Fruit fly (Drosophila melanogaster) Kc167 (cell line): ENCODE data around the gene CG7368.

Experiments
- Myc ChIP-seq: fragments of >200 bp; optimal IDR thresholded peaks from 2 replicates; lab custom pipeline; 2017; ENCODE audit warnings: missing external identifiers
- Sin3A ChIP-seq: fragments of >200 bp; optimal IDR thresholded peaks from 2 replicates; lab custom pipeline; 2018; ENCODE audit warnings: missing external identifiers
- h ChIP-seq: fragments of >200 bp; optimal IDR thresholded peaks from 3 replicates; lab custom pipeline; 2018; ENCODE audit warnings: missing external identifiers
- insv ChIP-seq: fragments of >200 bp; optimal IDR thresholded peaks from 3 replicates; lab custom pipeline; 2018; ENCODE audit warnings: missing external identifiers
- psq ChIP-seq: fragments of >200 bp; optimal IDR thresholded peaks from 2 replicates; lab custom pipeline; 2017; ENCODE audit warnings: missing external identifiers
- ttk ChIP-seq: sonication (Bioruptor generic); optimal IDR thresholded peaks from 2 replicates; lab custom pipeline; 2017; ENCODE audit warnings: missing external identifiers

The CG7368 gene

DNA sequence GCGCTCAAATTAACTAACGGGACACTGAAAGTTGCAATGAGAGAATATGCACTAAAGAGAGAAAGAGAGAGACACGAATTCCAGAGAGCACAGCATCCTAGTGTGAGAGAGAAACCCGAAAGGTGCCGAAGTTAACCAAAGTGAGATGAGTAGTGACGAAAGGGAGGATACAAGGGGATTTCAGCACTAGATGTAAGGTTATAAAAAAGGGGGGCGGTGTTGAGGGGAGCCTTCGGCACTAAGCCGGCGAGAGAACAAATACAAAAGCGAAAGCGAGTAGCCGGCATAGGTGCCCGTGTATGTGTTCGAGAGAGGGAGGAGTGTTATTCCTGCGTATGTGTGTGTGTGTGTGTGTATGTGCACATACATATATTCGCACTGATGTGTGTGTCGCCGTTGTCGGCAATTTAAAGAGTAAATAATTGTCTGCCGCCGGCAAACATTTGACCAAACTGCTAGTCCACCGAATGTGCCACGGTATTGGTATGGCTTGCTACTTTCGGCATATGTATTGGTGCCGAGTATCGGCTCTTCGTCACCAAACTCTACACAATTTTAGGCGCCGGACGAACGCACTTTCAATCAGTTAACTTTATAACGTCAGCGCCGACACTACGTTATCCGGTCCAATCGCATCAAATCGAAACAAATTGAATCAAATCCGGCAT lies at the start of gene CG7368:
CG7368 (plus strand) TSS at position 618 of the 668 bp plus-strand sequence.
- TF ChIP-seq insv (lab: Kevin White, UChicago), result no peak
- no peak for TF ChIP-seq Sin3A (lab: Kevin White, UChicago)
- TF ChIP-seq h (lab: Kevin White, UChicago), result no peak
- TF ChIP-seq psq (lab: Kevin White, UChicago), result no peak
- TF ChIP-seq Myc, result no peak
- no peak for TF ChIP-seq ttk (lab: Kevin White, UChicago)

dm6 chr3L:11547302-11547994 lies 49.6 kb upstream of the CG7368 start:
- no peak for TF ChIP-seq ttk (lab: Kevin White, UChicago)
- no peak for TF ChIP-seq psq (lab: Kevin White, UChicago)
- TF ChIP-seq Sin3A (lab: Kevin White, UChicago), result no peak
- TF ChIP-seq insv (lab: Kevin White, UChicago), result no peak
- TF ChIP-seq h (lab: Kevin White, UChicago), result no peak
- no peak for TF ChIP-seq Myc

DNA sequence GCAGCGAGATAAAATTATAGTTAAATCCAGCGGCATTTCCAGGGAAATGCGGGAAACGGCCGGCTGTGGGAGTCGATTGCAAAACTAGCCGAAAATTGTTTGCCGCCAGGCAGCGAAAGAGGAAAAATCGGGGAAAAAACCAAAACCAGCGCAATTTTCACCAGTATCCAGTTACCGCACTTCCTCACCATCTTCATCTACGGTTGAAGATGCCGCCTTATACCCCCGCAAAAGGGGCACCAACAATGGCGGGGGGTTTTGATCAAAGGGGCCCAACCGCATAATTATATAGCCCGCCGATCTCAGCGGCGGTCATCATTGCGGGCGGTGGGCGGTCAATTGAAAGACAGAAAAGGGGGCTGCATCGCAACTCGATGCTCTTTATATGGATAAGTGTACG lies 49.0 kb upstream of the CG7368 start:
- TF ChIP-seq h (lab: Kevin White, UChicago) (no peak), psq (lab: Kevin White, UChicago) (no peak), ttk (lab: Kevin White, UChicago) (no peak), Sin3A (lab: Kevin White, UChicago) (no peak), insv (lab: Kevin White, UChicago) (no peak), Myc (no peak)

DNA sequence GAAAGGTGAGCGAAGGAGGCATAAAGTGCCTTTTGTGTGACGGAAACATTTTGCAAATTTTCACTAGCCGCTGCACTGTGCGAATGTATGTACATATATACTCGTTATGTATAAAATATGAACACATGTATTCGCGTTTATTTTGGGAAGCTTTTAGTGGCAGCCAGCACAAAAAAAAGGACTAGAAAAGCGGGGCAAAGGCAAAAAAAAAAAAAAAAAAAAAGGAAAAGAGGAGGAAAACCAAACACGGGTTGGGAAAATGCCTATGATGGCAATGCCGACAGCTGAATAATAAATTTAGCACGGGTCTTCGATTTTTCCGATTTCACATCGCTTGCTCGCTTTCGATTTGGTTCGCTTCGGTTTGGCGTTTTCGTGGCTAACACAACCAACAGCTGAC lies 47.6 kb upstream of the CG7368 start:
- TF ChIP-seq psq (lab: Kevin White, UChicago) (no peak), Sin3A (lab: Kevin White, UChicago) (no peak), h (lab: Kevin White, UChicago) (no peak), ttk (lab: Kevin White, UChicago) (no peak), insv (lab: Kevin White, UChicago) (no peak), Myc (no peak)

DNA sequence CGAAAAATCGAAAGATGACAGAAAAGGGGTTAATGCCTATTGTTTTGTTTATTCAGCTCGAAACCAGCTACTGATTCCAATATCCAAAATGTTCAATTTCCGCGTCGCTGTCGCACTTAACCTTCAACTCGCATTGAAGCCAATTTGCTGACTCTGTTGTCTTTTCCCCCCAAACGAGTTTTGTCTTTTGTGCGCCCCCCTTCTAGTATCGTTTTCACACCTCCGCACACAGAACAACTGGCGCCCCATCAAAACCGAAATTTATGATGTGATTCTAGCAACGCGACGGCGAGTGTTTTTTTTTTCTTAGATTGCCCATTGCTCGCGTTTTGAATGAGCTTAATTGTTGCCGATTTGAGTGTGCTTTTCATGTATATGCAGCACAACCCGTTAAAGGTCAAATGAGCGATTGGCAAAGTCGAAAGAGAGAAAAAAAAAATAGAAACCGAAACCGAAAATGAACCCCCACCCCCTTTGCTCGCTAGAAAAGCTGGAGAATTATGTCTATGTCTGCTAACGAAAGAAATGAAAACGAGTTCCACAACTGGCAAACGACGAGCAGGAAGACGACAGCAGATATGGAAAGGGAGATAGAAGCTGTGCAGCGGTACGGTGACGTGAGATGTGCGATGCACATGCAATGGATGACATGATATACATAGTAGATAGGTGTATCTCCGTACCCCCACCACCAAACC lies 46.5 kb upstream of the CG7368 start:
- TF ChIP-seq Sin3A (lab: Kevin White, UChicago), result no peak
- no peak for TF ChIP-seq h (lab: Kevin White, UChicago)
- TF ChIP-seq insv (lab: Kevin White, UChicago), result no peak
- no peak for TF ChIP-seq ttk (lab: Kevin White, UChicago)
- TF ChIP-seq psq (lab: Kevin White, UChicago), result no peak
- TF ChIP-seq Myc, result no peak

- no peak for TF ChIP-seq h (lab: Kevin White, UChicago)
- TF ChIP-seq Sin3A (lab: Kevin White, UChicago), result no peak
- TF ChIP-seq insv (lab: Kevin White, UChicago), result no peak
- TF ChIP-seq Myc, result no peak
- TF ChIP-seq psq (lab: Kevin White, UChicago), result no peak
- TF ChIP-seq ttk (lab: Kevin White, UChicago), result no peak
These were observed 45.1 kb upstream of the CG7368 start for dm6 chr3L:11551949-11552348.

dm6 chr3L:11552996-11553671 lies 43.9 kb upstream of the CG7368 start:
- no peak for TF ChIP-seq h (lab: Kevin White, UChicago)
- TF ChIP-seq Myc, result no peak
- TF ChIP-seq ttk (lab: Kevin White, UChicago), result no peak
- no peak for TF ChIP-seq insv (lab: Kevin White, UChicago)
- no peak for TF ChIP-seq Sin3A (lab: Kevin White, UChicago)

DNA sequence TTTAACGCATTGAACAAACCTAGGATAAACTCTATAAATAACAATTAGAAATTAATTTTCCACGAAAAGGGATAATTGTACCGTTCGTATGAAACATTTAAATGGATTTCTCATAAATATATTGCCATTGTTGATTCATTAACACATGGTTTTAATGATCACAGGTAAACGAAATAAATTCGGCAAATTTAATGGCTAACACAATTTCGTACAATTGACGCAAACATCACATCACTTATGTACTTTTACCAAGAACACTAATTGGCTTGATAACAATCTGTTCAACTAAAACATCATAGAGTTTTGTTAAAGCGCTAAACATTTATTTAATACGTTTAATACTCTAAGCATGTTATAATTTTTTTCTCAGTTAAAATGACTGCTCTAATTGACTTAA lies 43.3 kb upstream of the CG7368 start:
- TF ChIP-seq insv (lab: Kevin White, UChicago), result no peak
- TF ChIP-seq psq (lab: Kevin White, UChicago), result no peak
- TF ChIP-seq h (lab: Kevin White, UChicago), result no peak
- TF ChIP-seq ttk (lab: Kevin White, UChicago), result no peak
- TF ChIP-seq Sin3A (lab: Kevin White, UChicago), result no peak
- no peak for TF ChIP-seq Myc

- TF ChIP-seq h (lab: Kevin White, UChicago) (no peak), ttk (lab: Kevin White, UChicago) (no peak), Sin3A (lab: Kevin White, UChicago) (no peak), insv (lab: Kevin White, UChicago) (no peak), psq (lab: Kevin White, UChicago) (no peak), Myc (no peak)
These were observed 42.7 kb upstream of the CG7368 start for dm6 chr3L:11554338-11554737.

DNA sequence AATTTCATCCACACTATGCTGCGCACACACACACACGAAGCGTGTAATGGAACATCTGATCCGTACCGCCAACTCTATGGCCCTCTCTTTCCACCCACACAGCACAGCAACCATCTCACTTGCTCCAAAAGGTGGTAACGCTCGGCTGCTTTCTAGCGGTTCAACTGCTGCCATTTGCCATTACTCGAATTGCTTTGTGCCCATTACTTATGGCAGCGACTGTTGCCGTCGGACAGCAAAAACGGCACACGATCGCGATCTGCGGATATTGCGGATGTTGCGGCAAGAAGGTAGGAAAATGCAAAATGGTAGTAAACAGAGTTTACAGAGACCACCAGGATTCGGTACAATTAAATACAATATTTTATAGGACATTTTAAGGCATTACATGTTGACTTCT lies 42.2 kb upstream of the CG7368 start:
- no peak for TF ChIP-seq psq (lab: Kevin White, UChicago)
- TF ChIP-seq h (lab: Kevin White, UChicago), result no peak
- TF ChIP-seq insv (lab: Kevin White, UChicago), result no peak
- TF ChIP-seq Myc, result no peak
- no peak for TF ChIP-seq ttk (lab: Kevin White, UChicago)
- TF ChIP-seq Sin3A (lab: Kevin White, UChicago), result no peak
